Worm (Caenorhabditis elegans) whole organism, mixed stage, embryonic: ENCODE measurements around the gene T23F6.3.

ENCODE experiments used
- M03D4.4 ChIP-seq: sonication (generic microtip); optimal IDR thresholded peaks from 2 replicates; lab custom pipeline; 2017; ENCODE audit warnings: mild to moderate bottlenecking, missing genetic modification characterization, missing compliant biosample characterization
- bed-3 ChIP-seq: fragments of 200-800 bp; sonication (Bioruptor generic); optimal IDR thresholded peaks from 3 replicates; lab custom pipeline; 2018; ENCODE audit warnings: mild to moderate bottlenecking, missing genetic modification characterization, moderate library complexity, missing compliant biosample characterization
- blmp-1 ChIP-seq: fragments of 150-350 bp; optimal IDR thresholded peaks from 2 replicates; lab custom pipeline; 2014; ENCODE audit warnings: missing biosample characterization, missing genetic modification characterization
- ceh-39 ChIP-seq: fragments of 150-350 bp; optimal IDR thresholded peaks from 2 replicates; lab custom pipeline; 2014; ENCODE audit warnings: missing biosample characterization, missing genetic modification characterization
- ceh-43 ChIP-seq: fragments of 200-800 bp; sonication (Bioruptor generic); optimal IDR thresholded peaks from 2 replicates; lab custom pipeline; 2018; ENCODE audit warnings: mild to moderate bottlenecking, missing genetic modification characterization, moderate library complexity, missing compliant biosample characterization
- ceh-83 ChIP-seq: fragments of 200-800 bp; sonication (Bioruptor generic); optimal IDR thresholded peaks from 2 replicates; lab custom pipeline; 2018; ENCODE audit warnings: mild to moderate bottlenecking, missing genetic modification characterization, missing compliant biosample characterization
- ces-1 ChIP-seq: fragments of 150-350 bp; optimal IDR thresholded peaks from 2 replicates; lab custom pipeline; 2014; ENCODE audit warnings: missing biosample characterization, missing genetic modification reagents, missing genetic modification characterization
- cnd-1 ChIP-seq: fragments of 200-800 bp; sonication (Bioruptor generic); optimal IDR thresholded peaks from 2 replicates; lab custom pipeline; 2018; ENCODE audit warnings: mild to moderate bottlenecking, missing genetic modification characterization, missing compliant biosample characterization
- drap-1 ChIP-seq: fragments of 200-800 bp; sonication (Bioruptor generic); optimal IDR thresholded peaks from 3 replicates; lab custom pipeline; 2018; ENCODE audit warnings: mild to moderate bottlenecking, missing genetic modification characterization, missing compliant biosample characterization
- elt-1 ChIP-seq: sonication (generic microtip); optimal IDR thresholded peaks from 2 replicates; lab custom pipeline; 2017; ENCODE audit warnings: missing genetic modification characterization, mild to moderate bottlenecking, missing compliant biosample characterization, antibody characterized with exemption, moderate library complexity, borderline replicate concordance; ENCODE audit not compliant: insufficient read depth
- elt-3 ChIP-seq: fragments of 150-350 bp; optimal IDR thresholded peaks from 2 replicates; lab custom pipeline; 2014; ENCODE audit warnings: missing biosample characterization, missing genetic modification characterization
- flh-1 ChIP-seq: fragments of 200-800 bp; sonication (Bioruptor generic); optimal IDR thresholded peaks from 2 replicates; lab custom pipeline; 2018; ENCODE audit warnings: mild to moderate bottlenecking, missing genetic modification characterization, moderate library complexity, missing compliant biosample characterization
- ham-2 ChIP-seq: fragments of 200-800 bp; sonication (Bioruptor generic); optimal IDR thresholded peaks from 2 replicates; lab custom pipeline; 2018; ENCODE audit warnings: mild to moderate bottlenecking, missing genetic modification characterization, missing compliant biosample characterization
- hlh-1 ChIP-seq: fragments of 150-350 bp; optimal IDR thresholded peaks from 2 replicates; lab custom pipeline; 2014; ENCODE audit warnings: missing biosample characterization, missing genetic modification reagents, missing genetic modification characterization
- lin-32 ChIP-seq: fragments of 200-800 bp; sonication (Bioruptor generic); optimal IDR thresholded peaks from 2 replicates; lab custom pipeline; 2018; ENCODE audit warnings: mild to moderate bottlenecking, missing genetic modification characterization, missing compliant biosample characterization
- lsy-2 ChIP-seq: fragments of 150-350 bp; optimal IDR thresholded peaks from 2 replicates; lab custom pipeline; 2014; ENCODE audit warnings: missing biosample characterization, missing genetic modification characterization
- mab-5 ChIP-seq: fragments of 150-350 bp; optimal IDR thresholded peaks from 2 replicates; lab custom pipeline; 2014; ENCODE audit warnings: missing biosample characterization, missing genetic modification characterization
- mep-1 ChIP-seq: fragments of 150-350 bp; optimal IDR thresholded peaks from 2 replicates; lab custom pipeline; 2017; ENCODE audit warnings: missing biosample characterization, missing genetic modification reagents, missing genetic modification characterization, inconsistent platforms
- mls-2 ChIP-seq: sonication (generic microtip); optimal IDR thresholded peaks from 2 replicates; lab custom pipeline; 2016; ENCODE audit warnings: mild to moderate bottlenecking, missing genetic modification characterization, moderate library complexity, missing compliant biosample characterization
- nhr-12 ChIP-seq: fragments of 150-350 bp; optimal IDR thresholded peaks from 2 replicates; lab custom pipeline; 2014; ENCODE audit warnings: missing biosample characterization, missing genetic modification characterization
- nhr-2 ChIP-seq: fragments of 150-350 bp; optimal IDR thresholded peaks from 2 replicates; lab custom pipeline; 2014; ENCODE audit warnings: missing biosample characterization, missing genetic modification characterization
- nhr-28 ChIP-seq: fragments of 150-350 bp; optimal IDR thresholded peaks from 2 replicates; lab custom pipeline; 2014; ENCODE audit warnings: missing biosample characterization, missing genetic modification characterization
- nhr-76 ChIP-seq: sonication (generic microtip); optimal IDR thresholded peaks from 2 replicates; lab custom pipeline; 2017; ENCODE audit warnings: missing biosample characterization, missing genetic modification characterization
- pha-4 ChIP-seq: fragments of 150-350 bp; optimal IDR thresholded peaks from 2 replicates; lab custom pipeline; 2018; ENCODE audit warnings: missing biosample characterization, missing genetic modification reagents, missing genetic modification characterization
- sem-2 ChIP-seq: fragments of 200-800 bp; sonication (Bioruptor generic); optimal IDR thresholded peaks from 2 replicates; lab custom pipeline; 2018; ENCODE audit warnings: mild to moderate bottlenecking, missing genetic modification characterization, missing compliant biosample characterization
- snpc-4 ChIP-seq: fragments of 150-350 bp; optimal IDR thresholded peaks from 2 replicates; lab custom pipeline; 2014; ENCODE audit warnings: missing biosample characterization, missing genetic modification characterization
- tbx-8 ChIP-seq: fragments of 200-800 bp; sonication (Bioruptor generic); optimal IDR thresholded peaks from 2 replicates; lab custom pipeline; 2018; ENCODE audit warnings: mild to moderate bottlenecking, missing genetic modification characterization, moderate library complexity, missing compliant biosample characterization
- unc-120 ChIP-seq: sonication (generic microtip); optimal IDR thresholded peaks from 2 replicates; lab custom pipeline; 2017; ENCODE audit warnings: missing genetic modification characterization, missing compliant biosample characterization; ENCODE audit not compliant: poor library complexity, severe bottlenecking
- unc-39 ChIP-seq: fragments of 150-350 bp; optimal IDR thresholded peaks from 2 replicates; lab custom pipeline; 2014; ENCODE audit warnings: missing biosample characterization, missing genetic modification characterization
- zip-8 ChIP-seq: fragments of 150-350 bp; optimal IDR thresholded peaks from 2 replicates; lab custom pipeline; 2014; ENCODE audit warnings: missing biosample characterization, missing genetic modification characterization

The T23F6.3 gene

ce11 chrIV:12757470-12757869 lies 32.9 kb upstream of the T23F6.3 start, which contains the start of gene flp-9:
Gene flp-9, minus strand, starts transcription at chrIV:12757570.
- TF ChIP-seq elt-1 (tag; lab: Kevin White, UChicago) = no peak
- TF ChIP-seq nhr-2 (tag; lab: Kevin White, UChicago) = no peak
- TF ChIP-seq hlh-1 (tag; lab: Kevin White, UChicago) = no peak
- TF ChIP-seq flh-1 (GFP tag; lab: Kevin White, UChicago) = no peak
- no peak for TF ChIP-seq mep-1 (tag; lab: Kevin White, UChicago)
- no peak for TF ChIP-seq snpc-4 (tag; lab: Kevin White, UChicago)
- TF ChIP-seq pha-4 = no peak
- TF ChIP-seq blmp-1 (tag; lab: Kevin White, UChicago) = no peak

- TF ChIP-seq sem-2 (no peak), elt-1 (tag; lab: Kevin White, UChicago) (no peak), zip-8 (tag; lab: Kevin White, UChicago) (peak; percentile 93)
These were observed 31.1 kb upstream of the T23F6.3 start for ce11 chrIV:12755641-12756040.

ce11 chrIV:12754170-12754569 lies 29.6 kb upstream of the T23F6.3 start:
- TF ChIP-seq ceh-83 (GFP tag; lab: Kevin White, UChicago) (no peak), ceh-43 (GFP tag; lab: Kevin White, UChicago) (no peak), ceh-39 (tag; lab: Kevin White, UChicago) (no peak), flh-1 (GFP tag; lab: Kevin White, UChicago) (no peak), zip-8 (tag; lab: Kevin White, UChicago) (no peak), blmp-1 (tag; lab: Kevin White, UChicago) (no peak), elt-1 (tag; lab: Kevin White, UChicago) (no peak), drap-1 (no peak), nhr-76 (tag; lab: Kevin White, UChicago) (no peak), snpc-4 (tag; lab: Kevin White, UChicago) (no peak), ces-1 (GFP tag; lab: Kevin White, UChicago) (no peak), lin-32 (GFP tag; lab: Kevin White, UChicago) (no peak), elt-3 (no peak), unc-39 (tag; lab: Kevin White, UChicago) (no peak), mls-2 (tag; lab: Kevin White, UChicago) (no peak), hlh-1 (tag; lab: Kevin White, UChicago) (no peak), nhr-28 (tag; lab: Kevin White, UChicago) (no peak)
- TF ChIP-seq, all 35 proteins: peak for 0

ce11 chrIV:12748760-12749159 lies 24.2 kb upstream of the T23F6.3 start:
- TF ChIP-seq ham-2 (GFP tag; lab: Kevin White, UChicago) = no peak
- no peak for TF ChIP-seq sem-2
- no peak for TF ChIP-seq blmp-1 (tag; lab: Kevin White, UChicago)
- TF ChIP-seq ceh-39 (tag; lab: Kevin White, UChicago) = no peak
- TF ChIP-seq hlh-1 (tag; lab: Kevin White, UChicago) = no peak
- no peak for TF ChIP-seq lsy-2 (tag; lab: Kevin White, UChicago)
- TF ChIP-seq tbx-8 (GFP tag; lab: Kevin White, UChicago) = no peak
- TF ChIP-seq snpc-4 (tag; lab: Kevin White, UChicago) = no peak
- no peak for TF ChIP-seq zip-8 (tag; lab: Kevin White, UChicago)
- no peak for TF ChIP-seq nhr-2 (tag; lab: Kevin White, UChicago)
- TF ChIP-seq unc-39 (tag; lab: Kevin White, UChicago) = no peak
- no peak for TF ChIP-seq mls-2 (tag; lab: Kevin White, UChicago)
- no peak for TF ChIP-seq elt-1 (tag; lab: Kevin White, UChicago)
- TF ChIP-seq nhr-12 (tag; lab: Kevin White, UChicago) = no peak
- TF ChIP-seq elt-3 = no peak
- TF ChIP-seq cnd-1 = no peak
- no peak for TF ChIP-seq ceh-43 (GFP tag; lab: Kevin White, UChicago)
- TF ChIP-seq M03D4.4 (tag; lab: Kevin White, UChicago) = no peak

- TF ChIP-seq elt-1 (tag; lab: Kevin White, UChicago) (no peak), ceh-83 (GFP tag; lab: Kevin White, UChicago) (no peak)
These were observed 21.7 kb upstream of the T23F6.3 start, which contains the start of gene inx-6 for ce11 chrIV:12746284-12746683. Gene inx-6, plus strand, starts transcription at chrIV:12746584.

- TF ChIP-seq lin-32 (GFP tag; lab: Kevin White, UChicago) = no peak
- no peak for TF ChIP-seq unc-120
- no peak for TF ChIP-seq elt-3
- no peak for TF ChIP-seq sem-2
- TF ChIP-seq zip-8 (tag; lab: Kevin White, UChicago) = no peak
- no peak for TF ChIP-seq pha-4
- no peak for TF ChIP-seq cnd-1
- no peak for TF ChIP-seq bed-3
- no peak for TF ChIP-seq mab-5
- no peak for TF ChIP-seq unc-39 (tag; lab: Kevin White, UChicago)
These were observed 20.2 kb upstream of the T23F6.3 start, which contains the start of gene C36H8.1 for ce11 chrIV:12744713-12745112. Gene C36H8.1, minus strand, starts transcription at chrIV:12744813.
